Worm (Caenorhabditis elegans) whole organism, young adult: ENCODE measurements around the gene B0416.7.

Experiments
- B0035.1 ChIP-seq: sonication (generic microtip); optimal IDR thresholded peaks from 2 replicates; lab custom pipeline; 2016; ENCODE audit warnings: missing genetic modification characterization, mild to moderate bottlenecking, missing compliant biosample characterization, missing genotype, missing genetic modification reagents
- ceh-40 ChIP-seq: fragments of 200-800 bp; sonication (Bioruptor generic); IDR thresholded peaks from 2 replicates; pipeline ENCODE4 v1.3.6; 2022; ENCODE audit warnings: missing genetic modification characterization, missing compliant biosample characterization
- ets-4 ChIP-seq: fragments of 200-800 bp; sonication (Bioruptor generic); optimal IDR thresholded peaks from 2 replicates; lab custom pipeline; 2018; ENCODE audit warnings: mild to moderate bottlenecking, missing genetic modification characterization, missing compliant biosample characterization
- lin-54 ChIP-seq: fragments of 200-800 bp; sonication (Bioruptor generic); optimal IDR thresholded peaks from 2 replicates; lab custom pipeline; 2018; ENCODE audit warnings: mild to moderate bottlenecking, missing genetic modification characterization, missing compliant biosample characterization
- nhr-27 ChIP-seq: fragments of 200-800 bp; sonication (Bioruptor generic); optimal IDR thresholded peaks from 2 replicates; lab custom pipeline; 2018; ENCODE audit warnings: mild to moderate bottlenecking, missing genetic modification characterization, moderate library complexity, missing compliant biosample characterization
- rec-8 ChIP-seq, 2 experiments: sonication (generic microtip); optimal IDR thresholded peaks; 2 replicates each; lab custom pipeline; 2016; ENCODE audit warnings: mild to moderate bottlenecking in 2 of 2, missing genetic modification characterization in 2 of 2, missing genetic modification reagents in 2 of 2, missing genotype in 2 of 2, missing biosample characterization in 1 of 2, missing compliant biosample characterization in 1 of 2, moderate library complexity in 1 of 2
- tbp1 ChIP-seq: fragments of 200-800 bp; sonication (Bioruptor generic); optimal IDR thresholded peaks from 2 replicates; lab custom pipeline; 2018; ENCODE audit warnings: mild to moderate bottlenecking, missing genetic modification characterization, missing compliant biosample characterization
- ztf-22 ChIP-seq: fragments of 200-800 bp; sonication (Bioruptor generic); optimal IDR thresholded peaks from 2 replicates; lab custom pipeline; 2018; ENCODE audit warnings: mild to moderate bottlenecking, missing genetic modification characterization, moderate library complexity, missing compliant biosample characterization

- no peak for TF ChIP-seq tbp1 (GFP tag; lab: Kevin White, UChicago)
- no peak for TF ChIP-seq B0035.1 (tag; lab: Kevin White, UChicago)
- no peak for TF ChIP-seq lin-54 (GFP tag; lab: Kevin White, UChicago)
- TF ChIP-seq nhr-27 (tag; lab: Kevin White, UChicago), result no peak
- no peak for TF ChIP-seq ets-4
- TF ChIP-seq ceh-40, result no peak
- no peak for TF ChIP-seq rec-8 (tag; optimal IDR thresholded peaks at IDR 0.05; lab: Kevin White, UChicago)
- TF ChIP-seq ztf-22, result no peak
Measured at ce11 chrX:9295471-9295870, 2.3 kb downstream of the B0416.7 start.
